Worm (Caenorhabditis elegans) whole organism, L1 larva: ENCODE data around the gene dpy-27.

Source experiments
- C34B4.2 ChIP-seq: sonication (generic microtip); optimal IDR thresholded peaks from 2 replicates; lab custom pipeline; 2017; ENCODE audit warnings: mild to moderate bottlenecking, missing genetic modification characterization, missing compliant biosample characterization
- F16B12.6 ChIP-seq: fragments of 150-350 bp; optimal IDR thresholded peaks from 2 replicates; lab custom pipeline; 2014; ENCODE audit warnings: missing biosample characterization, missing genetic modification characterization
- aly-2 ChIP-seq: fragments of 150-350 bp; optimal IDR thresholded peaks from 2 replicates; lab custom pipeline; 2014; ENCODE audit warnings: missing biosample characterization, missing genetic modification characterization
- ama-1 ChIP-seq: fragments of 150-350 bp; optimal IDR thresholded peaks from 2 replicates; lab custom pipeline; 2014
- blmp-1 ChIP-seq: fragments of 150-350 bp; optimal IDR thresholded peaks from 2 replicates; lab custom pipeline; 2014; ENCODE audit warnings: missing biosample characterization, missing genetic modification characterization
- ceh-63 ChIP-seq: fragments of 200-800 bp; sonication (Bioruptor generic); optimal IDR thresholded peaks from 2 replicates; lab custom pipeline; 2018; ENCODE audit warnings: mild to moderate bottlenecking, missing genetic modification characterization, missing compliant biosample characterization
- ceh-82 ChIP-seq, 3 experiments: fragments of 150-350 bp in 1 of 3; sonication (generic microtip) in 2 of 3; optimal IDR thresholded peaks; 2 replicates each; lab custom pipeline; 2014 to 2017; ENCODE audit warnings: missing biosample characterization in 3 of 3, missing genetic modification characterization in 3 of 3
- ceh-88 ChIP-seq: fragments of 200-800 bp; sonication (Bioruptor generic); IDR thresholded peaks from 2 replicates; pipeline ENCODE4 v1.3.6; 2022; ENCODE audit warnings: missing genetic modification characterization, missing compliant biosample characterization
- ceh-90 ChIP-seq: sonication (generic microtip); optimal IDR thresholded peaks from 2 replicates; lab custom pipeline; 2016; ENCODE audit warnings: missing genetic modification characterization, missing compliant biosample characterization
- ces-1 ChIP-seq: fragments of 150-350 bp; optimal IDR thresholded peaks from 2 replicates; lab custom pipeline; 2014; ENCODE audit warnings: missing biosample characterization, missing genetic modification reagents, missing genetic modification characterization
- efl-1 ChIP-seq, 4 experiments: fragments of 150-350 bp; optimal IDR thresholded peaks in 3 of 4; peaks in 1 of 4; 1 replicate in 1 of 4; 2 replicates in 3 of 4; lab custom pipeline; 2014; ENCODE audit warnings: missing biosample characterization in 2 of 4, missing genetic modification characterization in 2 of 4, missing genetic modification reagents in 2 of 4
- efl-3 ChIP-seq: fragments of 200-800 bp; sonication (Bioruptor generic); optimal IDR thresholded peaks from 2 replicates; lab custom pipeline; 2018; ENCODE audit warnings: mild to moderate bottlenecking, missing genetic modification characterization, missing compliant biosample characterization
- egl-13 ChIP-seq: sonication (generic microtip); optimal IDR thresholded peaks from 2 replicates; lab custom pipeline; 2016; ENCODE audit warnings: missing genotype, missing genetic modification reagents, missing genetic modification characterization, missing compliant biosample characterization
- elt-3 ChIP-seq, 6 experiments: fragments of 150-350 bp in 1 of 6; sonication (generic microtip); optimal IDR thresholded peaks; 2 replicates each; lab custom pipeline; 2017 to 2018; ENCODE audit warnings: missing biosample characterization in 6 of 6, missing genetic modification characterization in 6 of 6, inconsistent platforms in 1 of 6
- fkh-8 ChIP-seq: sonication (generic microtip); optimal IDR thresholded peaks from 2 replicates; lab custom pipeline; 2016; ENCODE audit warnings: mild to moderate bottlenecking, missing genetic modification characterization, missing compliant biosample characterization
- fos-1 ChIP-seq: fragments of 150-350 bp; optimal IDR thresholded peaks from 2 replicates; lab custom pipeline; 2014; ENCODE audit warnings: missing biosample characterization, missing genetic modification characterization
- hpl-2 ChIP-seq: fragments of 150-350 bp; optimal IDR thresholded peaks from 2 replicates; lab custom pipeline; 2014; ENCODE audit warnings: missing biosample characterization, missing genetic modification reagents, missing genetic modification characterization
- irx-1 ChIP-seq: sonication (generic microtip); optimal IDR thresholded peaks from 2 replicates; lab custom pipeline; 2016; ENCODE audit warnings: missing genetic modification characterization, missing compliant biosample characterization
- isw-1 ChIP-seq: fragments of 200-800 bp; sonication (Bioruptor generic); IDR thresholded peaks from 2 replicates; pipeline ENCODE4 v1.3.6; 2022; ENCODE audit warnings: missing genetic modification characterization, missing compliant biosample characterization
- lin-13 ChIP-seq: fragments of 150-350 bp; optimal IDR thresholded peaks from 2 replicates; lab custom pipeline; 2014; ENCODE audit warnings: missing biosample characterization, missing genetic modification reagents, missing genetic modification characterization
- lin-14 ChIP-seq: fragments of 200-800 bp; sonication (Bioruptor generic); optimal IDR thresholded peaks from 2 replicates; lab custom pipeline; 2018; ENCODE audit warnings: mild to moderate bottlenecking, missing genetic modification characterization, moderate library complexity, missing compliant biosample characterization
- lin-35 ChIP-seq, 2 experiments: fragments of 150-350 bp; optimal IDR thresholded peaks; 2 replicates each; lab custom pipeline; 2014; ENCODE audit warnings: missing biosample characterization in 2 of 2, missing genetic modification characterization in 2 of 2, missing genetic modification reagents in 2 of 2
- mdl-1 ChIP-seq, 2 experiments: fragments of 150-350 bp; optimal IDR thresholded peaks; 2 replicates each; lab custom pipeline; 2014 to 2017; ENCODE audit warnings: missing biosample characterization in 2 of 2, missing genetic modification characterization in 2 of 2, inconsistent platforms in 1 of 2
- mep-1 ChIP-seq: fragments of 150-350 bp; optimal IDR thresholded peaks from 2 replicates; lab custom pipeline; 2014; ENCODE audit warnings: missing biosample characterization, missing genetic modification characterization
- nhr-20 ChIP-seq: sonication (generic microtip); optimal IDR thresholded peaks from 2 replicates; lab custom pipeline; 2016; ENCODE audit warnings: mild to moderate bottlenecking, missing genetic modification characterization, missing compliant biosample characterization
- nhr-237 ChIP-seq: fragments of 150-350 bp; optimal IDR thresholded peaks from 2 replicates; lab custom pipeline; 2014; ENCODE audit warnings: missing biosample characterization, missing genetic modification characterization
- nhr-28 ChIP-seq: fragments of 150-350 bp; optimal IDR thresholded peaks from 2 replicates; lab custom pipeline; 2014; ENCODE audit warnings: missing biosample characterization, missing genetic modification characterization
- nhr-47 ChIP-seq: sonication (generic microtip); optimal IDR thresholded peaks from 2 replicates; lab custom pipeline; 2016; ENCODE audit warnings: mild to moderate bottlenecking, missing genetic modification characterization, moderate library complexity, missing compliant biosample characterization
- nhr-71 ChIP-seq: sonication (generic microtip); optimal IDR thresholded peaks from 2 replicates; lab custom pipeline; 2016; ENCODE audit warnings: mild to moderate bottlenecking, missing genetic modification characterization, moderate library complexity, missing compliant biosample characterization
- nhr-77 ChIP-seq: fragments of 150-350 bp; optimal IDR thresholded peaks from 2 replicates; lab custom pipeline; 2014; ENCODE audit warnings: missing biosample characterization, missing genetic modification characterization
- nhr-85 ChIP-seq: sonication (generic microtip); peaks from one replicate; lab custom pipeline; 2016; ENCODE audit warnings: missing genetic modification characterization, inconsistent platforms, missing compliant biosample characterization
- nhr-90 ChIP-seq: sonication (generic microtip); optimal IDR thresholded peaks from 2 replicates; lab custom pipeline; 2016; ENCODE audit warnings: mild to moderate bottlenecking, missing genetic modification characterization, missing compliant biosample characterization; ENCODE audit not compliant: poor library complexity
- pag-3 ChIP-seq: sonication (generic microtip); optimal IDR thresholded peaks from 2 replicates; lab custom pipeline; 2017; ENCODE audit warnings: missing genetic modification characterization, mild to moderate bottlenecking, missing compliant biosample characterization, antibody characterized with exemption, borderline replicate concordance; ENCODE audit not compliant: insufficient read depth
- pax-3 ChIP-seq: fragments of 200-800 bp; sonication (Bioruptor generic); optimal IDR thresholded peaks from 2 replicates; lab custom pipeline; 2018; ENCODE audit warnings: mild to moderate bottlenecking, missing genetic modification characterization, moderate library complexity, missing compliant biosample characterization
- rnt-1 ChIP-seq: sonication (generic microtip); optimal IDR thresholded peaks from 2 replicates; lab custom pipeline; 2016; ENCODE audit warnings: mild to moderate bottlenecking, missing genetic modification characterization, moderate library complexity, missing compliant biosample characterization
- snpc-4 ChIP-seq: fragments of 150-350 bp; optimal IDR thresholded peaks from 2 replicates; lab custom pipeline; 2014; ENCODE audit warnings: missing biosample characterization, missing genetic modification characterization
- snu-23 ChIP-seq: sonication (generic microtip); optimal IDR thresholded peaks from 2 replicates; lab custom pipeline; 2016; ENCODE audit warnings: missing genetic modification characterization, missing compliant biosample characterization
- unc-130 ChIP-seq: fragments of 150-350 bp; optimal IDR thresholded peaks from 2 replicates; lab custom pipeline; 2017; ENCODE audit warnings: missing biosample characterization, missing genetic modification characterization, inconsistent platforms
- unc-30 ChIP-seq: sonication (generic microtip); optimal IDR thresholded peaks from 2 replicates; lab custom pipeline; 2017; ENCODE audit warnings: missing biosample characterization, missing genetic modification characterization
- unc-98 ChIP-seq: fragments of 200-800 bp; sonication (Bioruptor generic); IDR thresholded peaks from 2 replicates; pipeline ENCODE4 v1.3.6; 2022; ENCODE audit warnings: missing genetic modification characterization, missing compliant biosample characterization
- xbp-1 ChIP-seq: sonication (generic microtip); optimal IDR thresholded peaks from 2 replicates; lab custom pipeline; 2016; ENCODE audit warnings: missing genetic modification characterization, missing compliant biosample characterization
- zag-1 ChIP-seq: fragments of 150-350 bp; optimal IDR thresholded peaks from 2 replicates; lab custom pipeline; 2014; ENCODE audit warnings: missing biosample characterization, missing genetic modification characterization
- ztf-11 ChIP-seq, 2 experiments: sonication (generic microtip); optimal IDR thresholded peaks; 2 replicates each; lab custom pipeline; 2016 to 2017; ENCODE audit warnings: missing genetic modification characterization in 2 of 2, missing biosample characterization in 1 of 2, missing compliant biosample characterization in 1 of 2

The dpy-27 gene

DNA sequence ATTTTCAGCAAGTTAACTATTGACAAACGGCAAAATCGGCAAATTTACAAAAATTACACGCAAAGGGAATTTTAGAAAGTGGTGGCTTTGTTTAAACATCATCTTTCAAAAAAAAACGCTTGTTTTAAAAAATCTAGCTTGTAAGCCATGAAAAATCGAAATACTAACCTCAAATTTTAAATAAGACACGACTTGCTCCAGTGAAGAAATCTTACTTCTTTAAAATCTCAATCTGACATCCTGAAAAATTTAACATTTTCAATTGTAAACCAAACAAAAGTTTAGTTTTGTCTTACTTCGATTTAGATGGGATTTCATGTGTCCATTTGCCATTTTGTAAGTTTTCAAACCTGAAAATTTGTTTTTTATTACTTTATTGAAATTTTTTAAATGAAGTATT, 12.3 kb upstream of the dpy-27 start:
- TF ChIP-seq aly-2 (no peak), nhr-237 (no peak), egl-13 (no peak), nhr-20 (tag; lab: Kevin White, UChicago) (no peak)
- TF ChIP-seq, all 84 proteins: peak for 0

DNA sequence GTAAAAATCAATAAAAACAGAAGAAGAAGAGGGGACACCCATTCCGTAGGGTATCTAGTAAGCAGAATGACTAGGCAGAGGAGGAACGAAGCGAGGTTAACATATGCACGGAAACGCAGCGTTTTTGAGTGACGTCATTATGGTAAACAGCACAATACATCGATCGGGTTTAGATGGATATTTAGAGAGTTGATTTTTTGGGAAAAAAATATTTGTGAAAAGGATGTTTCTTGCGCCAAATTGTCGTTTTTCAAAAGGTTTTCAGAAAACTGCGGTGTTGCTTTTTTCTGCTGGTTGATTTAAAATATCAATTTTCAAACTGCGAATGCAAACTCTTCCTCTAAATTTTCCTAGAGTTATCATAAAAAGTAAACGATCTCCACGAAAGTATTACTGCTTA, 11.9 kb upstream of the dpy-27 start, which contains the start of gene C36A4.10:
C36A4.10 (minus strand) TSS at position 101 of the 400 bp plus-strand sequence.
- TF ChIP-seq unc-98 (GFP tag; lab: Robert Waterston, UW) (no peak), efl-1 (optimal IDR thresholded peaks at IDR 0.05; lab: Kevin White, UChicago) (no peak), efl-1 (GFP tag; optimal IDR thresholded peaks at IDR 0.05 in 1 of 2; lab: Kevin White, UChicago) (peak in 1 of 2 experiments; percentile 43)

DNA sequence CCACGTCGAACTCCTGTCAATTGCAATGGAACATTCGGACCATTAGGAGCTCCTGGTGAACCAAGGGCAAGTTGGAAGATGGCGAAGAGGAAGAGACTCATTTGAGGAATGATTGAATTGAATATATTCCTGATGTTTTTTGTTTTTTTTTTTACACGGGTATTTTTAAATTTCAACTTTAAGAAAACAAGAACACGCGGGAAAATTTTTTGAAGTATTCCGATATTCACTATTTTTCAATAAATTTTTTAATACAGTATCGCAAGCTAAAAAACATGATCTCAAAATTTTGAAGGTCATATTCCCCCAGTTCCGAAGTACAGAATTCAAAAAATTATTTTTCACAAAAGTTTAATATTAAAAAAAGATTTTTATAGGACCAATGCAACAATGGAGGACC, 9.6 kb upstream of the dpy-27 start, which contains the start of gene cnnm-5:
cnnm-5 (minus strand) TSS at position 101 of the 400 bp plus-strand sequence.
- TF ChIP-seq efl-1 (optimal IDR thresholded peaks at IDR 0.05; lab: Kevin White, UChicago) = no peak
- no peak for TF ChIP-seq efl-1 (GFP tag; optimal IDR thresholded peaks at IDR 0.05 in 1 of 2; lab: Kevin White, UChicago)
- no peak for TF ChIP-seq nhr-28 (tag; lab: Kevin White, UChicago)
- no peak for TF ChIP-seq aly-2
- TF ChIP-seq ceh-90 = no peak
- no peak for TF ChIP-seq snu-23 (GFP tag; lab: Kevin White, UChicago)
- no peak for TF ChIP-seq hpl-2 (GFP tag; lab: Kevin White, UChicago)
- no peak for TF ChIP-seq fos-1 (tag; lab: Kevin White, UChicago)
- no peak for TF ChIP-seq ceh-88
- TF ChIP-seq unc-30 (tag; lab: Kevin White, UChicago) = no peak
- TF ChIP-seq fkh-8 (tag; lab: Kevin White, UChicago) = no peak
- no peak for TF ChIP-seq zag-1
- no peak for TF ChIP-seq ceh-63 (GFP tag; lab: Kevin White, UChicago)
- no peak for TF ChIP-seq nhr-47
- no peak for TF ChIP-seq pax-3

DNA sequence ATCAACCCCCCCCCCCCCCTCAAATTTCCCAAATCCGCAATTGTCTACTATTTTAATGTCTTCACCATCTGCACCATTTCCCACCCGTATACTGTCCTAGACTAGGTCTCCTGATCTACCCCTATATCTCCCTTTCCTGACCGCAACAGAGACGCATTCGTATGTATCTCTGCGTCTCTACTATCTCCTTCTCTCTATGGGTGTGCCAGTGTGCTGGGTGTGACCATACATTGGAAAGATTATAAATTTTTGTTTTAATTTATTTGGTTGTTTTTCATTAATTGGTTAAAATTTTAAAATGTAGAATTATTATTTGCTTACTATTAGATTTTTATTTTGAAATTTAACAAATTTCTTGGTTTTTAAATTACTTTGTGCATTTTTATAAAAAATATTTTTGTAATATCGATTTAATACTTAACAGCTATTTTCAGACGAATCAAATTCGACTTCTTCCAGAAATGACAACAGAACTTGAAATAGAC, 2.5 kb upstream of the dpy-27 start, which contains the start of gene amx-1:
amx-1 (plus strand) TSS at position 435 of the 485 bp plus-strand sequence.
- TF ChIP-seq unc-130 (tag; lab: Kevin White, UChicago) = no peak
- no peak for TF ChIP-seq nhr-71 (tag; lab: Kevin White, UChicago)
- TF ChIP-seq irx-1 (tag; lab: Kevin White, UChicago) = no peak
- TF ChIP-seq efl-1 (optimal IDR thresholded peaks at IDR 0.05; lab: Kevin White, UChicago) = peak in 1 of 2 experiments; percentile 1
- TF ChIP-seq efl-1 (GFP tag; optimal IDR thresholded peaks at IDR 0.05 in 1 of 2; lab: Kevin White, UChicago) = no peak
- no peak for TF ChIP-seq mdl-1 (tag; optimal IDR thresholded peaks at IDR 0.05; lab: Kevin White, UChicago)
- peak; percentile 22 for TF ChIP-seq snu-23 (GFP tag; lab: Kevin White, UChicago)
- TF ChIP-seq nhr-90 (tag; lab: Kevin White, UChicago) = no peak
- TF ChIP-seq ceh-63 (GFP tag; lab: Kevin White, UChicago) = no peak
- no peak for TF ChIP-seq unc-98 (GFP tag; lab: Robert Waterston, UW)
- peak; percentile 47 for TF ChIP-seq rnt-1 (tag; lab: Kevin White, UChicago)

DNA sequence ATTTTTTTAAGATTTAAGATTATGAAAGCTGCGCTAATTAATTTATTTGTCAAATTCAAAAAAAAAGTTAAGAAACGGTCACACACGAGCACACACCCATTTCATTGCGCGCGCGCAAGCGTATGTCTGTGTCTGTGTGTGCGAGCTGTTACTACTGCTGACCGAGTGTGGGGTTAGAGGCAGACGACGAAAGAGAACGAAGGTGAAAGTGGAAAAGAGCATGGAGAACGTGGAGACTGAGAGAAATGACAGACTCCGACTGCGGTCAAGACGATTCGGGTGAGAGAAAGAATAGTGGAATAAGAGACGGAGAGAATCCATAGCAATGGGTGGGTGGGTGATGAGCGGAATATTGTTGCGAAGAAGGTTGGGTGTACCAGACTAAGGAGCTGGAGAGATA, 655 bp upstream of the dpy-27 start:
- TF ChIP-seq isw-1 (GFP tag; lab: Robert Waterston, UW) = peak; percentile 42; the same call in 1 of the 2 replicates
- TF ChIP-seq pax-3 = no peak
- no peak for TF ChIP-seq ces-1 (GFP tag; lab: Kevin White, UChicago)
- peak; percentile 100 for TF ChIP-seq blmp-1
- TF ChIP-seq lin-13 (GFP tag; lab: Kevin White, UChicago) = peak; percentile 43
- TF ChIP-seq fos-1 (tag; lab: Kevin White, UChicago) = peak; percentile 35
- TF ChIP-seq efl-3 (GFP tag; lab: Kevin White, UChicago) = no peak
- peak; percentile 28 to 69 (median 35) for TF ChIP-seq ceh-82 (tag; optimal IDR thresholded peaks at IDR 0.05; lab: Kevin White, UChicago)
- peak; percentile 83 for TF ChIP-seq mep-1 (tag; lab: Kevin White, UChicago)
- TF ChIP-seq lin-35 (GFP tag; optimal IDR thresholded peaks at IDR 0.05; lab: Kevin White, UChicago) = peak; percentile 44 to 78
- TF ChIP-seq snu-23 (GFP tag; lab: Kevin White, UChicago) = peak; percentile 82
- TF ChIP-seq lin-14 (GFP tag; lab: Kevin White, UChicago) = peak; percentile 92
- peak; percentile 45 for TF ChIP-seq nhr-77 (tag; lab: Kevin White, UChicago)
- no peak for TF ChIP-seq ama-1 (lab: Kevin White, UChicago)
- peak in 1 of 2 experiments; percentile 36 for TF ChIP-seq ztf-11 (tag; optimal IDR thresholded peaks at IDR 0.05; lab: Kevin White, UChicago)
- peak; percentile 56 for TF ChIP-seq xbp-1 (tag; lab: Kevin White, UChicago)
- TF ChIP-seq elt-3 (tag; optimal IDR thresholded peaks at IDR 0.05; lab: Kevin White, UChicago) = peak in 2 of 6 experiments; percentile 10 to 33
- TF ChIP-seq C34B4.2 (tag; lab: Kevin White, UChicago) = no peak
- TF ChIP-seq snpc-4 (tag; lab: Kevin White, UChicago) = no peak
- TF ChIP-seq F16B12.6 (tag; lab: Kevin White, UChicago) = peak; percentile 43
- no peak for TF ChIP-seq pag-3 (tag; lab: Kevin White, UChicago)
- TF ChIP-seq nhr-47 = peak; percentile 69
- peak in 1 of 2 experiments; percentile 74 for TF ChIP-seq mdl-1 (tag; optimal IDR thresholded peaks at IDR 0.05; lab: Kevin White, UChicago)
- peak; percentile 77 for TF ChIP-seq nhr-85
